Worm (Caenorhabditis elegans): ENCODE results near the gene F08B12.11.

ce11 chrX:11418667-11419066 lies 33.8 kb downstream of the F08B12.11 start, which contains the start of gene F46C3.2:
- TF ChIP-seq pqm-1 (tag; optimal IDR thresholded peaks at IDR 0.05) (no peak), pag-3 (tag; optimal IDR thresholded peaks at IDR 0.05; ENCODE audit: borderline replicate concordance) (no peak), ceh-45 (GFP tag; IDR thresholded peaks at IDR 0.05) (no peak), unc-86 (tag; optimal IDR thresholded peaks at IDR 0.05) (no peak), K02D7.2 (tag; optimal IDR thresholded peaks at IDR 0.05) (no peak), C38D4.7 (GFP tag; optimal IDR thresholded peaks at IDR 0.05) (no peak), ceh-30 (tag; optimal IDR thresholded peaks at IDR 0.05) (no peak)
